Fruit fly (Drosophila melanogaster): ENCODE measurements around the gene TfIIFalpha.

The TfIIFalpha gene

dm6 chr3R:6381784-6382183 lies 1.5 kb downstream of the TfIIFalpha start:
- TF ChIP-seq CG33017 (tag; optimal IDR thresholded peaks at IDR 0.05) (no peak), CG5204 (GFP tag; optimal IDR thresholded peaks at IDR 0.05) (no peak), CG12768 (GFP tag; optimal IDR thresholded peaks at IDR 0.05) (no peak), pad (GFP tag; optimal IDR thresholded peaks at IDR 0.05) (no peak), CG14711 (tag; optimal IDR thresholded peaks at IDR 0.05) (no peak)

- no peak for TF ChIP-seq bab1 (GFP tag; optimal IDR thresholded peaks at IDR 0.05)
- TF ChIP-seq pad (GFP tag; optimal IDR thresholded peaks at IDR 0.05) = no peak
- TF ChIP-seq CG7045 (GFP tag; optimal IDR thresholded peaks at IDR 0.05) = no peak
- no peak for TF ChIP-seq CG5204 (GFP tag; optimal IDR thresholded peaks at IDR 0.05)
- no peak for TF ChIP-seq ovo (GFP tag; optimal IDR thresholded peaks at IDR 0.05)
- TF ChIP-seq Mnt (GFP tag; optimal IDR thresholded peaks at IDR 0.05) = peak; percentile 17
- no peak for TF ChIP-seq kay (GFP tag; ENCODE audit: borderline replicate concordance)
- TF ChIP-seq cic (GFP tag; optimal IDR thresholded peaks at IDR 0.05) = peak; percentile 46
- no peak for TF ChIP-seq CG14711 (tag; optimal IDR thresholded peaks at IDR 0.05)
- TF ChIP-seq Crg-1 (GFP tag; optimal IDR thresholded peaks at IDR 0.05) = no peak
- peak; percentile 9 for TF ChIP-seq CG12768 (GFP tag; optimal IDR thresholded peaks at IDR 0.05)
- peak; percentile 31 for TF ChIP-seq CG1620 (GFP tag; optimal IDR thresholded peaks at IDR 0.05)
- peak; percentile 35 for TF ChIP-seq CG11617 (GFP tag; optimal IDR thresholded peaks at IDR 0.05)
- TF ChIP-seq CG7101 (tag; optimal IDR thresholded peaks at IDR 0.05) = no peak
Observed at dm6 chr3R:6382733-6383465, 2.6 kb downstream of the TfIIFalpha start, which contains the start of gene gzl. Gene gzl, plus strand, starts transcription at chr3R:6382914.

dm6 chr3R:6383466-6383769 lies 3.2 kb downstream of the TfIIFalpha start:
- no peak for TF ChIP-seq tj (GFP tag; optimal IDR thresholded peaks at IDR 0.05)
- TF ChIP-seq Crg-1 (GFP tag; optimal IDR thresholded peaks at IDR 0.05) = no peak
- peak; percentile 42 for TF ChIP-seq cic (GFP tag; optimal IDR thresholded peaks at IDR 0.05)
- TF ChIP-seq CG7045 (GFP tag; optimal IDR thresholded peaks at IDR 0.05) = no peak

- TF ChIP-seq CG5204 (GFP tag; optimal IDR thresholded peaks at IDR 0.05) (no peak), kay (GFP tag; ENCODE audit: borderline replicate concordance) (peak; percentile 91), bab1 (GFP tag; optimal IDR thresholded peaks at IDR 0.05) (peak; percentile 0), Clk (GFP tag; optimal IDR thresholded peaks at IDR 0.05) (no peak), CG7045 (GFP tag; optimal IDR thresholded peaks at IDR 0.05) (no peak), ovo (GFP tag; optimal IDR thresholded peaks at IDR 0.05) (no peak), cic (GFP tag; optimal IDR thresholded peaks at IDR 0.05) (no peak)
Observed at dm6 chr3R:6388414-6388830, 8.2 kb downstream of the TfIIFalpha start.

dm6 chr3R:6393515-6394246 lies 13.4 kb downstream of the TfIIFalpha start:
- peak; percentile 9 for TF ChIP-seq tj (GFP tag; optimal IDR thresholded peaks at IDR 0.05)
- peak in 1 of 2 experiments; percentile 6 for TF ChIP-seq cnc (optimal IDR thresholded peaks at IDR 0.05)
- TF ChIP-seq CG7045 (GFP tag; optimal IDR thresholded peaks at IDR 0.05) = no peak

dm6 chr3R:6394247-6394522 lies 13.9 kb downstream of the TfIIFalpha start:
- no peak for TF ChIP-seq CG1620 (GFP tag; optimal IDR thresholded peaks at IDR 0.05)
- TF ChIP-seq ovo (GFP tag; optimal IDR thresholded peaks at IDR 0.05) = no peak
- TF ChIP-seq Hr96 (GFP tag; optimal IDR thresholded peaks at IDR 0.05) = no peak
- no peak for TF ChIP-seq CG33017 (tag; optimal IDR thresholded peaks at IDR 0.05)
- TF ChIP-seq CG11617 (GFP tag; optimal IDR thresholded peaks at IDR 0.05) = no peak

dm6 chr3R:6395572-6396295 lies 15.5 kb downstream of the TfIIFalpha start:
- TF ChIP-seq kay (GFP tag; ENCODE audit: borderline replicate concordance) (peak; percentile 58), Hr96 (GFP tag; optimal IDR thresholded peaks at IDR 0.05) (no peak), bab1 (GFP tag; optimal IDR thresholded peaks at IDR 0.05) (peak; percentile 1), Clk (GFP tag; optimal IDR thresholded peaks at IDR 0.05) (no peak), pad (GFP tag; optimal IDR thresholded peaks at IDR 0.05) (no peak), tj (GFP tag; optimal IDR thresholded peaks at IDR 0.05) (peak; percentile 12)

- TF ChIP-seq CG1620 (GFP tag; optimal IDR thresholded peaks at IDR 0.05) (no peak), pad (GFP tag; optimal IDR thresholded peaks at IDR 0.05) (no peak), bab1 (GFP tag; optimal IDR thresholded peaks at IDR 0.05) (no peak), CG11617 (GFP tag; optimal IDR thresholded peaks at IDR 0.05) (no peak), toe (GFP tag; optimal IDR thresholded peaks at IDR 0.05) (no peak), cic (GFP tag; optimal IDR thresholded peaks at IDR 0.05) (no peak), cnc (optimal IDR thresholded peaks at IDR 0.05) (no peak), kay (GFP tag; ENCODE audit: borderline replicate concordance) (no peak), ovo (GFP tag; optimal IDR thresholded peaks at IDR 0.05) (no peak)
Observed at dm6 chr3R:6396613-6397012, 16.3 kb downstream of the TfIIFalpha start.
